Worm (Caenorhabditis elegans): ENCODE measurements around the gene nhr-170.
"Not testable (repeated sequence)": the region's sequence is repeated elsewhere in the genome, so short reads cannot be mapped to it uniquely, and the experiment has no call there.

DNA sequence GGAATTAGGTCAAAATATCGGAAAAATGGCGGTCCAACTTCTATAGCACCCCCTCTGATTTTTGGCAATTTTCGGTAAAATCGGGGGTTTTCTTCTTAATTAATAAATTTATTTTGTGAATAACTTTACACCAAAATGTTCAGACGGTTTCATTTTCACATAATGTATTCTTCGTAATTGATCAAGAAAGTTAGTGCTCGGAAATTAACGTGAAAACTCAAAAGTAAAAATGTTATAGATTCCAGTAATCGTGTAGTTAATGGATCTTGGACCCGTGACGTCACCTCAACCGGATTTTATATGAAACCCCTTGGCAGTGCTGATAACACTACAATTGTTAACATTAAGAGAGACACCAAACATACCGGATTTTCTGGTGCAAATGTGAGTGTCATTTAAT lies 38.6 kb downstream of the nhr-170 start, which contains the start of gene F11D11.22:
- TF ChIP-seq tbx-37 (GFP tag; conservative IDR thresholded peaks at IDR 0.05); ama-1 (optimal IDR thresholded peaks at IDR 0.05); hmg-4 (GFP tag; optimal IDR thresholded peaks at IDR 0.05); aly-1 (tag; optimal IDR thresholded peaks at IDR 0.05); hnd-1 (tag; optimal IDR thresholded peaks at IDR 0.05); tra-4 (tag; optimal IDR thresholded peaks at IDR 0.05); sea-1 (GFP tag; conservative IDR thresholded peaks at IDR 0.05); F13C5.2 (tag; optimal IDR thresholded peaks at IDR 0.05); ceh-13 (GFP tag; optimal IDR thresholded peaks at IDR 0.05); flt-1 (GFP tag; IDR thresholded peaks at IDR 0.05); tbx-11 (GFP tag; IDR thresholded peaks at IDR 0.05); ceh-36 (tag; optimal IDR thresholded peaks at IDR 0.05); pes-1 (GFP tag; IDR thresholded peaks at IDR 0.05): not testable (repeated sequence)
